Worm (Caenorhabditis elegans) whole organism, L1 larva: ENCODE data around the gene Y49F6B.9.

Source experiments
- ama-1 ChIP-seq: fragments of 150-350 bp; optimal IDR thresholded peaks from 2 replicates; lab custom pipeline; 2014
- ces-1 ChIP-seq: fragments of 150-350 bp; optimal IDR thresholded peaks from 2 replicates; lab custom pipeline; 2014; ENCODE audit warnings: missing biosample characterization, missing genetic modification reagents, missing genetic modification characterization
- lin-13 ChIP-seq: fragments of 150-350 bp; optimal IDR thresholded peaks from 2 replicates; lab custom pipeline; 2014; ENCODE audit warnings: missing biosample characterization, missing genetic modification reagents, missing genetic modification characterization
- mdl-1 ChIP-seq, 2 experiments: fragments of 150-350 bp; optimal IDR thresholded peaks; 2 replicates each; lab custom pipeline; 2014 to 2017; ENCODE audit warnings: missing biosample characterization in 2 of 2, missing genetic modification characterization in 2 of 2, inconsistent platforms in 1 of 2
- nhr-77 ChIP-seq: fragments of 150-350 bp; optimal IDR thresholded peaks from 2 replicates; lab custom pipeline; 2014; ENCODE audit warnings: missing biosample characterization, missing genetic modification characterization
- ztf-4 ChIP-seq: fragments of 150-350 bp; optimal IDR thresholded peaks from 2 replicates; lab custom pipeline; 2014; ENCODE audit warnings: missing biosample characterization, missing genetic modification characterization

ce11 chrII:3516175-3516574 is 17.0 kb upstream of the Y49F6B.9 start:
- TF ChIP-seq mdl-1 (tag; optimal IDR thresholded peaks at IDR 0.05; lab: Kevin White, UChicago) (no peak), lin-13 (GFP tag; lab: Kevin White, UChicago) (no peak), ztf-4 (no peak), nhr-77 (tag; lab: Kevin White, UChicago) (no peak), ama-1 (no peak), ces-1 (GFP tag; lab: Kevin White, UChicago) (no peak)
